Fruit fly (Drosophila melanogaster): ENCODE results near the gene CG43394.

CG43394 gene

DNA sequence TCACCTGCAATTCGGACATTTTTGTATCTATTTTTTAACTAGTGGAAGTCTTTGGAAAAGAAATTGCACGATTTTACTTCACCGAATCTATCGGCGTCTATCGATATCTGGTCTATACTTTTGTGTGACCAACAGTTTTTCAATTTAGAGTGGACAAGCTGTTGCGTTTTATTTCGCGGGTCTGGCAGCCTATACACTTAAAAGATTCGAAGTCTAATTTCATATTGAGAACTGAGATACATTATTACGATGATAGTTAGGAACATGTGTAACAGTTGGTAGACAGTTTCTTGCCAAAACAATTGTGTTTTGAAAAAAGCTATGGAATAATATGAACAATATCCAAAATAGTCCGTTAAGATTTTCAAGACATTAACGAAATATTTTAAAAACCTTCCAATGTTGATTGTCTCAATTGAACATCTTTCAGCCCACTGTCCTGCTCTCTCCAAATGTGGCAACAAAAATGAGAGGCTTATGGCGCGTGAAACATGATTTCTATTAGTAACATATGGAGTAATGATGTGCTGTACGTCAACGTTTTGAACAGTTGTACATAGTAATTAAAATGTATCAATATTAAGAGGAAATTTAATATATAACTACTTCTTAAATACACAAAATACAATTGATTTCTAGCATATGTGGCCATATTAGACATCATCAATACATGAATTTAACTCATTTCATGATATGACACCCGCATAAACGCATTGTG is 16.9 kb downstream of the CG43394 start, which contains the start of gene Acbp1 (continued):
- TF ChIP-seq Eip93F (GFP tag; optimal IDR thresholded peaks at IDR 0.05), result peak; percentile 96
- TF ChIP-seq topi (GFP tag; optimal IDR thresholded peaks at IDR 0.05), result peak; percentile 94
- TF ChIP-seq vri (GFP tag; optimal IDR thresholded peaks at IDR 0.05), result peak; percentile 91
- peak; percentile 97 for TF ChIP-seq CG15336 (GFP tag; IDR thresholded peaks at IDR 0.05)
- TF ChIP-seq CG3919 (GFP tag; optimal IDR thresholded peaks at IDR 0.05), result peak; percentile 96
- peak; percentile 95 for TF ChIP-seq CG31627 (GFP tag; optimal IDR thresholded peaks at IDR 0.05)
- peak; percentile 83 for TF ChIP-seq CG11902 (GFP tag; optimal IDR thresholded peaks at IDR 0.05)
- peak; percentile 95 for TF ChIP-seq Lpt (GFP tag; optimal IDR thresholded peaks at IDR 0.05)
- peak; percentile 98 for TF ChIP-seq Ets96B (tag; optimal IDR thresholded peaks at IDR 0.05)
- peak; percentile 94 for TF ChIP-seq Hr39 (GFP tag; optimal IDR thresholded peaks at IDR 0.05)

DNA sequence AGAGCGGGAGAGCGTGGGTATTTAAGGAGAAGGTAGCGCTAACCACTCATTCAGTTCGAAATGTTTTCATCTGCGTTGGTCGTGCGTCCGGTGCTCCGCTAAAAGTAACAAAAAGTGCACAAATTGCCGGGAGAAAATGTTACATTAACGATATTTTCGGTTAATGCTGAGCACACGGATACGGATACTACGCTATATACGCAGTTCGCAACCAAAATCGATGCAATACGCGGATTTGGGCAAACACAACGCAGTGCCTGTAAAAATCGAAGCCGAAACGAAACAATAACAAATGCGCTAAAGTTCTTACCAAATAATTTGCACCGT is 17.4 kb downstream of the CG43394 start, which contains the start of gene Piezo:
Piezo (plus strand) TSS at position 49 of the 327 bp plus-strand sequence.
- TF ChIP-seq Hr4 (GFP tag; optimal IDR thresholded peaks at IDR 0.05) (no peak), CG3919 (GFP tag; optimal IDR thresholded peaks at IDR 0.05) (peak; percentile 20), fd59A (GFP tag; optimal IDR thresholded peaks at IDR 0.05) (no peak), CG6808 (GFP tag; optimal IDR thresholded peaks at IDR 0.05) (peak; percentile 50)

dm6 chr2L:8163588-8164166 is 18.1 kb downstream of the CG43394 start:
- no peak for TF ChIP-seq Sox15 (GFP tag; optimal IDR thresholded peaks at IDR 0.05)
- no peak for TF ChIP-seq dac (GFP tag; optimal IDR thresholded peaks at IDR 0.05)
- TF ChIP-seq CG10631 (GFP tag; optimal IDR thresholded peaks at IDR 0.05), result no peak
- TF ChIP-seq topi (GFP tag; optimal IDR thresholded peaks at IDR 0.05), result no peak
- no peak for TF ChIP-seq CG9139 (GFP tag; optimal IDR thresholded peaks at IDR 0.05)
- no peak for TF ChIP-seq CG32006 (GFP tag; optimal IDR thresholded peaks at IDR 0.05)
- no peak for TF ChIP-seq salr (GFP tag; optimal IDR thresholded peaks at IDR 0.05)
- no peak for TF ChIP-seq OdsH (GFP tag; optimal IDR thresholded peaks at IDR 0.05)
- no peak for TF ChIP-seq CG6792 (GFP tag; optimal IDR thresholded peaks at IDR 0.05)
- no peak for TF ChIP-seq net (GFP tag; optimal IDR thresholded peaks at IDR 0.05)
- TF ChIP-seq CG16779 (tag; optimal IDR thresholded peaks at IDR 0.05), result peak; percentile 1
- TF ChIP-seq eg (GFP tag; IDR thresholded peaks at IDR 0.05), result 0 out of 3 replicates have a peak, but pooled peaks have one; percentile 30
- peak; percentile 93 for TF ChIP-seq fkh (GFP tag; optimal IDR thresholded peaks at IDR 0.05)
- TF ChIP-seq Sox14 (GFP tag; optimal IDR thresholded peaks at IDR 0.05), result peak; percentile 30

DNA sequence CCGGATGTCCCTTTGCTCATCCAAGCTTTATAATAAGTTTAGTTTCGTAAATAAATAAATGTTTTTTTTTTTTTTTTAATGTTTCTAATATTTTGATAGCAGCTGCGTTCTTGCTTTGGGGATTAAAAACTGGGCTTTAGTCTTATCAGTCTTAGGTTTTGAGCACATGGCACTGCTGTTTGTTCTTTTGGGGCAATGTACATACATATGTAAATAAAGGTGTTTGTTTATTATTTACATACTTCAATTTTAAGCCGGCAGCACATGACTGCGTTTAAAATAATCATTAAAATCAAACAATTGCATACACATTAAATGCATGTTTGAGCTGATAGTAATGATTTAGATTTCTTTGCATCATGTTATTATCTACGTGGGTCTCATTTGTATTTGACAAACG is 18.7 kb downstream of the CG43394 start:
- TF ChIP-seq Met (GFP tag; optimal IDR thresholded peaks at IDR 0.05) (peak; percentile 32), svp (GFP tag) (peak; percentile 64), dac (GFP tag; optimal IDR thresholded peaks at IDR 0.05) (no peak), Hr39 (GFP tag; optimal IDR thresholded peaks at IDR 0.05) (no peak), Blimp-1 (GFP tag; optimal IDR thresholded peaks at IDR 0.05) (peak; percentile 11), Sox102F (GFP tag; optimal IDR thresholded peaks at IDR 0.05) (peak; percentile 43), Gug (GFP tag; IDR thresholded peaks at IDR 0.05) (no peak), esn (GFP tag; optimal IDR thresholded peaks at IDR 0.05) (peak; percentile 43), fkh (GFP tag; optimal IDR thresholded peaks at IDR 0.05) (peak; percentile 63), Smox (GFP tag; optimal IDR thresholded peaks at IDR 0.05) (peak; percentile 45), spab (GFP tag; optimal IDR thresholded peaks at IDR 0.05) (no peak), CG10631 (GFP tag; optimal IDR thresholded peaks at IDR 0.05) (no peak), vri (GFP tag; optimal IDR thresholded peaks at IDR 0.05) (peak; percentile 49)

Measured in whole organism, prepupa.